Fruit fly (Drosophila melanogaster): ENCODE data around the gene Nmnat.

Nmnat gene

dm6 chr3R:24983537-24984501, 38.8 kb downstream of the Nmnat start, which contains the start of gene tnc (continued):
- TF ChIP-seq hkb (optimal IDR thresholded peaks at IDR 0.05) (no peak), hkb (GFP tag; IDR thresholded peaks at IDR 0.05) (peak; percentile 18; the same call in 1 of the 2 replicates), tio (GFP tag; optimal IDR thresholded peaks at IDR 0.05) (peak; percentile 47), oc (tag; optimal IDR thresholded peaks at IDR 0.05) (peak; percentile 23), ash1 (GFP tag; optimal IDR thresholded peaks at IDR 0.05) (no peak), odd (GFP tag; optimal IDR thresholded peaks at IDR 0.05) (peak; percentile 4), Nf-YA (GFP tag; IDR thresholded peaks at IDR 0.05) (no peak), CG10209 (GFP tag; optimal IDR thresholded peaks at IDR 0.05) (peak; percentile 46), CG2120 (GFP tag; optimal IDR thresholded peaks at IDR 0.05) (peak; percentile 48), HLH4C (GFP tag; IDR thresholded peaks at IDR 0.05; ENCODE audit: partially characterized antibody) (no peak), az2 (GFP tag; optimal IDR thresholded peaks at IDR 0.05) (no peak), fd96Cb (tag; optimal IDR thresholded peaks at IDR 0.05) (peak; percentile 60), CG2875 (GFP tag; optimal IDR thresholded peaks at IDR 0.05) (peak; percentile 18), sd (tag; optimal IDR thresholded peaks at IDR 0.05) (peak; percentile 19), Lpt (GFP tag; optimal IDR thresholded peaks at IDR 0.05) (no peak), CG12219 (GFP tag; optimal IDR thresholded peaks at IDR 0.05) (peak; percentile 12), CG13775 (GFP tag; optimal IDR thresholded peaks at IDR 0.05) (peak; percentile 18), Drgx (GFP tag; IDR thresholded peaks at IDR 0.05) (peak; percentile 76), ac (GFP tag; optimal IDR thresholded peaks at IDR 0.05) (no peak), prd (optimal IDR thresholded peaks at IDR 0.05) (no peak), prd (GFP tag; IDR thresholded peaks at IDR 0.05) (peak; percentile 65; the same call in 2 of the 3 replicates), CG9215 (GFP tag; IDR thresholded peaks at IDR 0.05) (0 out of 2 replicates have a peak, but pooled peaks have one; percentile 41), fd3F (GFP tag; optimal IDR thresholded peaks at IDR 0.05) (peak; percentile 37), wor (GFP tag; IDR thresholded peaks at IDR 0.05) (no peak), so (GFP tag; IDR thresholded peaks at IDR 0.05) (peak; percentile 43; the same call in 1 of the 3 replicates), Hmr (GFP tag; optimal IDR thresholded peaks at IDR 0.05) (peak; percentile 78), phol (tag; optimal IDR thresholded peaks at IDR 0.05) (peak; percentile 60), Optix (GFP tag; IDR thresholded peaks at IDR 0.05) (no peak), NfI (GFP tag; optimal IDR thresholded peaks at IDR 0.05) (peak; percentile 42), Gsc (GFP tag; IDR thresholded peaks at IDR 0.05) (no peak), CG11398 (GFP tag; optimal IDR thresholded peaks at IDR 0.05) (no peak), CG8924 (tag; optimal IDR thresholded peaks at IDR 0.05) (peak; percentile 58), CG11696 (GFP tag; IDR thresholded peaks at IDR 0.05) (no peak), caup (GFP tag; optimal IDR thresholded peaks at IDR 0.05; ENCODE audit: severe bottlenecking) (peak; percentile 44), Gug (GFP tag; IDR thresholded peaks at IDR 0.05) (no peak), bcd (GFP tag; optimal IDR thresholded peaks at IDR 0.05) (peak; percentile 58), CG17359 (tag; optimal IDR thresholded peaks at IDR 0.05) (no peak), CG12104 (GFP tag; optimal IDR thresholded peaks at IDR 0.05) (peak; percentile 9), Hr51 (GFP tag; optimal IDR thresholded peaks at IDR 0.05) (peak in 1 of 2 experiments; percentile 72), CG9437 (GFP tag; optimal IDR thresholded peaks at IDR 0.05) (peak; percentile 27), Jarid2 (GFP tag; optimal IDR thresholded peaks at IDR 0.05) (peak; percentile 17), Sox100B (GFP tag; optimal IDR thresholded peaks at IDR 0.05) (peak; percentile 61), CG17829 (tag; optimal IDR thresholded peaks at IDR 0.05) (peak; percentile 62), CG3407 (GFP tag; optimal IDR thresholded peaks at IDR 0.05) (peak; percentile 27), Hr78 (GFP tag; optimal IDR thresholded peaks at IDR 0.05) (no peak), btn (GFP tag; optimal IDR thresholded peaks at IDR 0.05) (no peak), en (GFP tag; optimal IDR thresholded peaks at IDR 0.05) (no peak), CG15269 (tag; optimal IDR thresholded peaks at IDR 0.05) (peak; percentile 66)
